Fruit fly (Drosophila melanogaster): ENCODE measurements around the gene Cpr65Ec.

- TF ChIP-seq Eip93F (GFP tag; optimal IDR thresholded peaks at IDR 0.05) (no peak), Sox15 (GFP tag; optimal IDR thresholded peaks at IDR 0.05) (no peak), CG6163 (GFP tag; IDR thresholded peaks at IDR 0.05) (no peak), salr (GFP tag; optimal IDR thresholded peaks at IDR 0.05) (no peak), Blimp-1 (GFP tag; optimal IDR thresholded peaks at IDR 0.05) (no peak), Eip75B (GFP tag; optimal IDR thresholded peaks at IDR 0.05) (peak; percentile 43), CG10631 (GFP tag; optimal IDR thresholded peaks at IDR 0.05) (peak; percentile 10), Hr4 (GFP tag; optimal IDR thresholded peaks at IDR 0.05) (peak; percentile 4)
Observed at dm6 chr3L:7087347-7087746, 5.7 kb upstream of the Cpr65Ec start.
